Worm (Caenorhabditis elegans) whole organism, young adult: ENCODE results near the gene T13C2.7.
A peak's percentile ranks its signal among the peaks of the same experiment; 100 is the strongest.

Experiments
- B0035.1 ChIP-seq: sonication (generic microtip); optimal IDR thresholded peaks from 2 replicates; lab custom pipeline; 2016; ENCODE audit warnings: missing genetic modification characterization, mild to moderate bottlenecking, missing compliant biosample characterization, missing genotype, missing genetic modification reagents
- B0336.3 ChIP-seq: fragments of 200-800 bp; sonication (Bioruptor generic); IDR thresholded peaks from 2 replicates; pipeline ENCODE4 v1.3.6; 2022; ENCODE audit warnings: missing genetic modification characterization, missing compliant biosample characterization
- C17E4.6 ChIP-seq: fragments of 200-800 bp; sonication (Bioruptor generic); IDR thresholded peaks from 2 replicates; pipeline ENCODE4 v1.3.6; 2022; ENCODE audit warnings: missing genetic modification reagents, missing genetic modification characterization, missing compliant biosample characterization
- F33H1.4 ChIP-seq: fragments of 200-800 bp; sonication (Bioruptor generic); IDR thresholded peaks from 2 replicates; pipeline ENCODE4 v1.3.6; 2022; ENCODE audit warnings: missing genetic modification reagents, missing genetic modification characterization, missing compliant biosample characterization
- F39B2.1 ChIP-seq: fragments of 200-800 bp; sonication (Bioruptor generic); IDR thresholded peaks from 2 replicates; pipeline ENCODE4 v1.3.6; 2022; ENCODE audit warnings: missing genetic modification reagents, missing genetic modification characterization, missing compliant biosample characterization
- F52B5.7 ChIP-seq: sonication (generic microtip); optimal IDR thresholded peaks from 2 replicates; lab custom pipeline; 2016; ENCODE audit warnings: mild to moderate bottlenecking, missing genetic modification characterization, missing compliant biosample characterization
- F55B11.4 ChIP-seq: sonication (generic microtip); optimal IDR thresholded peaks from 2 replicates; lab custom pipeline; 2016; ENCODE audit warnings: missing compliant biosample characterization, missing genetic modification characterization, borderline replicate concordance; ENCODE audit not compliant: insufficient read depth
- F57A8.1 ChIP-seq: fragments of 200-800 bp; sonication (Bioruptor generic); optimal IDR thresholded peaks from 2 replicates; lab custom pipeline; 2018; ENCODE audit warnings: mild to moderate bottlenecking, missing genetic modification characterization, moderate library complexity, missing compliant biosample characterization
- Y67H2A.10 ChIP-seq: fragments of 200-800 bp; sonication (Bioruptor generic); conservative IDR thresholded peaks from 2 replicates; pipeline ENCODE4 v1.3.6; 2022; ENCODE audit warnings: missing genetic modification reagents, missing genetic modification characterization, missing compliant biosample characterization
- attf-3 ChIP-seq: fragments of 200-800 bp; sonication (Bioruptor generic); conservative IDR thresholded peaks from 2 replicates; pipeline ENCODE4 v1.3.6; 2022; ENCODE audit warnings: missing genetic modification reagents, missing genetic modification characterization, missing compliant biosample characterization
- cebp-1 ChIP-seq, 2 experiments: fragments of 200-800 bp in 1 of 2; sonication (Bioruptor generic) in 1 of 2; sonication (generic microtip) in 1 of 2; IDR thresholded peaks in 1 of 2; optimal IDR thresholded peaks in 1 of 2; 2 replicates each; pipeline versions ENCODE4 v1.3.6 to Lab custom; 2017 to 2022; ENCODE audit warnings: missing compliant biosample characterization in 2 of 2, missing genetic modification characterization in 2 of 2, mild to moderate bottlenecking in 1 of 2, missing genetic modification reagents in 1 of 2, moderate library complexity in 1 of 2
- ceh-100 ChIP-seq: fragments of 200-800 bp; sonication (Bioruptor generic); IDR thresholded peaks from 2 replicates; pipeline ENCODE4 v1.3.6; 2022; ENCODE audit warnings: missing genetic modification reagents, missing genetic modification characterization, missing compliant biosample characterization
- ceh-27 ChIP-seq: fragments of 200-800 bp; sonication (Bioruptor generic); optimal IDR thresholded peaks from 2 replicates; lab custom pipeline; 2018; ENCODE audit warnings: mild to moderate bottlenecking, missing genetic modification characterization, moderate library complexity, missing compliant biosample characterization
- die-1 ChIP-seq: sonication (generic microtip); optimal IDR thresholded peaks from 2 replicates; lab custom pipeline; 2016; ENCODE audit warnings: missing genotype, mild to moderate bottlenecking, missing genetic modification characterization, missing compliant biosample characterization
- ekl-4 ChIP-seq: fragments of 200-800 bp; sonication (Bioruptor generic); IDR thresholded peaks from 2 replicates; pipeline ENCODE4 v1.3.6; 2022; ENCODE audit warnings: missing genetic modification reagents, missing genetic modification characterization, missing compliant biosample characterization
- ets-4 ChIP-seq: fragments of 200-800 bp; sonication (Bioruptor generic); optimal IDR thresholded peaks from 2 replicates; lab custom pipeline; 2018; ENCODE audit warnings: mild to moderate bottlenecking, missing genetic modification characterization, missing compliant biosample characterization
- gei-17 ChIP-seq: fragments of 200-800 bp; sonication (Bioruptor generic); optimal IDR thresholded peaks from 2 replicates; lab custom pipeline; 2018; ENCODE audit warnings: mild to moderate bottlenecking, missing genetic modification characterization, missing compliant biosample characterization
- hlh-12 ChIP-seq: sonication (generic microtip); optimal IDR thresholded peaks from 2 replicates; lab custom pipeline; 2016; ENCODE audit warnings: missing genetic modification characterization, missing compliant biosample characterization
- hmg-1.2 ChIP-seq: fragments of 200-800 bp; sonication (Bioruptor generic); IDR thresholded peaks from 2 replicates; pipeline ENCODE4 v1.3.6; 2022; ENCODE audit warnings: missing genetic modification reagents, missing genetic modification characterization, missing compliant biosample characterization
- hsf-1 ChIP-seq: fragments of 200-800 bp; sonication (Bioruptor generic); IDR thresholded peaks from 2 replicates; pipeline ENCODE4 v1.3.6; 2022; ENCODE audit warnings: missing genetic modification reagents, missing genetic modification characterization, missing compliant biosample characterization
- lin-40 ChIP-seq: sonication (generic microtip); optimal IDR thresholded peaks from 2 replicates; lab custom pipeline; 2016; ENCODE audit warnings: missing genetic modification characterization, mild to moderate bottlenecking, missing compliant biosample characterization, missing genotype, missing genetic modification reagents
- madf-10 ChIP-seq: sonication (generic microtip); optimal IDR thresholded peaks from 2 replicates; lab custom pipeline; 2016; ENCODE audit warnings: mild to moderate bottlenecking, missing genetic modification characterization, missing compliant biosample characterization
- madf-6 ChIP-seq: fragments of 200-800 bp; sonication (Bioruptor generic); IDR thresholded peaks from 2 replicates; pipeline ENCODE4 v1.3.6; 2022; ENCODE audit warnings: missing genetic modification reagents, missing genetic modification characterization, missing compliant biosample characterization
- mcd-1 ChIP-seq: fragments of 200-800 bp; sonication (Bioruptor generic); IDR thresholded peaks from 2 replicates; pipeline ENCODE4 v1.3.6; 2022; ENCODE audit warnings: missing genetic modification reagents, missing genetic modification characterization, missing compliant biosample characterization
- mel-28 ChIP-seq: sonication (generic microtip); optimal IDR thresholded peaks from 2 replicates; lab custom pipeline; 2016; ENCODE audit warnings: borderline replicate concordance, mild to moderate bottlenecking, missing genetic modification characterization, missing compliant biosample characterization
- nhr-27 ChIP-seq: fragments of 200-800 bp; sonication (Bioruptor generic); optimal IDR thresholded peaks from 2 replicates; lab custom pipeline; 2018; ENCODE audit warnings: mild to moderate bottlenecking, missing genetic modification characterization, moderate library complexity, missing compliant biosample characterization
- pbrm-1 ChIP-seq: fragments of 200-800 bp; sonication (Bioruptor generic); IDR thresholded peaks from 2 replicates; pipeline ENCODE4 v1.3.6; 2022; ENCODE audit warnings: missing genetic modification reagents, missing genetic modification characterization, missing compliant biosample characterization
- snpc-1.1 ChIP-seq: sonication (generic microtip); optimal IDR thresholded peaks from 2 replicates; lab custom pipeline; 2017; ENCODE audit warnings: missing genetic modification characterization, mild to moderate bottlenecking, missing compliant biosample characterization, antibody characterized with exemption, moderate library complexity, missing genotype, missing genetic modification reagents; ENCODE audit not compliant: insufficient read depth
- snpc-4 ChIP-seq, 5 experiments: fragments of 150-350 bp in 1 of 5; sonication (generic microtip) in 4 of 5; optimal IDR thresholded peaks; 2 replicates each; lab custom pipeline; 2014 to 2018; ENCODE audit warnings: missing genetic modification characterization in 5 of 5, missing biosample characterization in 3 of 5, antibody characterized with exemption in 2 of 5, mild to moderate bottlenecking in 2 of 5, missing compliant biosample characterization in 2 of 5, missing genotype in 2 of 5, moderate library complexity in 2 of 5, missing genetic modification reagents in 1 of 5
- tbp1 ChIP-seq: fragments of 200-800 bp; sonication (Bioruptor generic); optimal IDR thresholded peaks from 2 replicates; lab custom pipeline; 2018; ENCODE audit warnings: mild to moderate bottlenecking, missing genetic modification characterization, missing compliant biosample characterization
- tbx-9 ChIP-seq: sonication (generic microtip); optimal IDR thresholded peaks from 2 replicates; lab custom pipeline; 2016; ENCODE audit warnings: borderline replicate concordance, missing genetic modification characterization, inconsistent platforms, missing compliant biosample characterization
- zfh-2 ChIP-seq: fragments of 200-800 bp; sonication (Bioruptor generic); conservative IDR thresholded peaks from 2 replicates; pipeline ENCODE4 v1.3.6; 2022; ENCODE audit warnings: missing genetic modification reagents, missing genetic modification characterization, missing compliant biosample characterization
- ztf-22 ChIP-seq: fragments of 200-800 bp; sonication (Bioruptor generic); optimal IDR thresholded peaks from 2 replicates; lab custom pipeline; 2018; ENCODE audit warnings: mild to moderate bottlenecking, missing genetic modification characterization, moderate library complexity, missing compliant biosample characterization
- ztf-28 ChIP-seq: fragments of 200-800 bp; sonication (Bioruptor generic); IDR thresholded peaks from 2 replicates; pipeline ENCODE4 v1.3.6; 2022; ENCODE audit warnings: missing genetic modification reagents, missing genetic modification characterization, missing compliant biosample characterization
- ztf-6 ChIP-seq: fragments of 200-800 bp; sonication (Bioruptor generic); IDR thresholded peaks from 2 replicates; pipeline ENCODE4 v1.3.6; 2022; ENCODE audit warnings: missing genetic modification reagents, missing genetic modification characterization, missing compliant biosample characterization

Gene T13C2.7

DNA sequence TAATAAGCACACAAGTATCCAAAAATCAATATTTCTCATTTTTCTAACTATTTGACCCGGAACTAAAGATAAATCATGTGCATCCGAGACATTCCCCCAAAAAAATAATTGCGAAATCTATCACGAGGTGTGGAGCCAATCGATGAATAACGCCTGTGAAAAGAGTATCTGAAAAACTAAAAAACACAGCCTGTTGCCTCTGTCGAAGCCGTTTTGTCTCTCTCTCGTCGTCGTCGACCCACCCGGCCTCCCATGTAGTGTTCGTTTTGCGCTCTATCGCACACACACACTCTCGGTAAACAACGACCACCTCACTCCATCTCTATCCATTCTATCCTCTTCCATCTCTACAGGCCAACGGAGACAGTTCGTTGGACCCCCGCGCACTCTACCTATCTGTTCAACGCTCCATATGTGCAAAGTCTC lies 3.5 kb downstream of the T13C2.7 start (continued):
- TF ChIP-seq ztf-28 (GFP tag; lab: Robert Waterston, UW) (no peak), pbrm-1 (GFP tag; lab: Robert Waterston, UW) (0 out of 2 replicates have a peak, but pooled peaks have one; percentile 33), madf-6 (GFP tag; lab: Robert Waterston, UW) (no peak), ekl-4 (GFP tag; lab: Robert Waterston, UW) (no peak), ztf-22 (GFP tag; lab: Kevin White, UChicago) (no peak), lin-40 (tag; lab: Kevin White, UChicago) (peak; percentile 23), snpc-4 (GFP tag; optimal IDR thresholded peaks at IDR 0.05; lab: Kevin White, UChicago) (no peak), snpc-4 (tag; optimal IDR thresholded peaks at IDR 0.05; lab: Kevin White, UChicago) (peak in 2 of 4 experiments; percentile 12 to 22), die-1 (tag; lab: Kevin White, UChicago) (no peak), nhr-27 (no peak), madf-10 (no peak), zfh-2 (GFP tag; lab: Robert Waterston, UW) (peak; percentile 82), mcd-1 (GFP tag; lab: Robert Waterston, UW) (peak; percentile 70), ztf-6 (GFP tag; lab: Robert Waterston, UW) (no peak), F57A8.1 (GFP tag; lab: Kevin White, UChicago) (no peak), B0035.1 (no peak), ets-4 (GFP tag; lab: Kevin White, UChicago) (no peak), F33H1.4 (GFP tag; lab: Robert Waterston, UW) (no peak), hsf-1 (GFP tag; lab: Robert Waterston, UW) (no peak), gei-17 (GFP tag; lab: Kevin White, UChicago) (peak; percentile 14), F39B2.1 (no peak), ceh-27 (GFP tag; lab: Kevin White, UChicago) (peak; percentile 76), mel-28 (no peak), tbx-9 (tag; lab: Kevin White, UChicago) (no peak), attf-3 (peak; percentile 34; the same call in 1 of the 2 replicates), Y67H2A.10 (GFP tag; lab: Robert Waterston, UW) (0 out of 2 replicates have a peak, but pooled peaks have one; percentile 58), ceh-100 (GFP tag; lab: Robert Waterston, UW) (no peak), tbp1 (peak; percentile 26), B0336.3 (GFP tag; lab: Robert Waterston, UW) (peak; percentile 41), hlh-12 (tag; lab: Kevin White, UChicago) (no peak), C17E4.6 (no peak), snpc-1.1 (tag; lab: Kevin White, UChicago) (no peak), F52B5.7 (tag; lab: Kevin White, UChicago) (no peak)
- TF ChIP-seq, all 124 proteins: peak for 24

DNA sequence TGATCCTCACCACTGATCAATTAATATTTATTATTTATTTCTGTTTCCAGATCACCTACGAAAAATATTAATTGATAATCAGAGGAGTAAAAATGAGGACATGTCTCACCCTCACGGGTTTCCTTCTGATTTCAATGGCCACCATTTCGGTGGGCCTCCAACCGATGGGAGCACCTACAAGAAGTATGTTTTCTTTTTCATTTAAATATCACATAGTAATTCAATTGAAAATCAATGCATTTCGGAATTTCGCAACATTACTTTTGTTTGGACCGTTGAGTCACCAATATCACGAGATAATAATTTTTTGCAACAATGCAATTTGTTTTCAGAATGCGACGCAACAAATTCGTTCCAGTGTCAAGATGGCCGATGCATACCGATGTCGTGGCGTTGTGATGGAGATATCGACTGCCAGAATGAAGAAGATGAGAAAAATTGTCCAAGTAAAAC lies 4.2 kb downstream of the T13C2.7 start, which contains the start of gene gldi-2:
Gene gldi-2 (plus strand): TSS at position 51 of the 453 bp plus-strand sequence.
- TF ChIP-seq ets-4 (GFP tag; lab: Kevin White, UChicago) (no peak), cebp-1 (GFP tag; IDR thresholded peaks at IDR 0.05; lab: Robert Waterston, UW) (peak; percentile 56; the same call in 1 of the 2 replicates), cebp-1 (tag; optimal IDR thresholded peaks at IDR 0.05; lab: Kevin White, UChicago) (peak; percentile 86)

DNA sequence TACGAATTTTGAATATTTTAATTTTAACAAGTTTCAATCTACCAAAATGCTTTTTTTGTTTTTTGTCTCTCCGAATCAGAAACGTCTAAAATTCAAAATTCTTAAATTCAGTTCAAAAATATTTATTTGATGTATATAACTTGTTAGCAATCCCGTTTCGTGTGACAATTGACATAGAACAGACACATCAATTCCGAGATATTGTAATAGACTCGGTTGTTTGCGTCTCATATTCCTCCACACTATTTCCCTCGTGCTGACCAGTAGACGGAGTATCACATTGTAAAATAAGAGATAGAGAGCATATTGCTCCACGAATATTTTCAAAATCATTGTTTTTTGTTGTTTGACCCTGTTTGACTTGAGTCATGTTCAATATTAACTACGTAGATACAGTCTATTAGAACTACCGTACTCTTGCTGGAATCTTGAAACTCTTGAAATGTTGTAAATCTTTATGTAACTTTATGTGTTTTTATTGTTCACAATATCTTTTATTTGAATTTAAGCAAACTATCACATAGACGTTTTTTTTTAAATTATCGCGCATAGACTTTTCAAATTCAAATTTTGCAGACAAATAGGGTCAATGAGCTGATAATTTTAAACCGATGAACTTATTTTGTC lies 9.6 kb downstream of the T13C2.7 start, which contains the start of gene T13C2.3:
Gene T13C2.3 (plus strand): TSS at position 577 of the 627 bp plus-strand sequence.
- TF ChIP-seq F55B11.4 (tag; lab: Kevin White, UChicago) (no peak), hmg-1.2 (GFP tag; lab: Robert Waterston, UW) (peak; percentile 34)
